Worm (Caenorhabditis elegans): ENCODE measurements around the gene fbxa-148.

The fbxa-148 gene

ce11 chrV:16966636-16967035 is 27.8 kb downstream of the fbxa-148 start, which contains the start of gene fbxa-90:
fbxa-90 (plus strand) TSS chrV:16966814.
- TF ChIP-seq dve-1 (tag; optimal IDR thresholded peaks at IDR 0.05) (no peak), pha-2 (tag; optimal IDR thresholded peaks at IDR 0.05) (no peak)

- TF ChIP-seq hlh-8 (tag; optimal IDR thresholded peaks at IDR 0.05) (no peak), K09A11.1 (tag; optimal IDR thresholded peaks at IDR 0.05; ENCODE audit: insufficient read depth) (no peak), npax-4 (tag; optimal IDR thresholded peaks at IDR 0.05) (no peak), dmd-4 (tag; optimal IDR thresholded peaks at IDR 0.05; ENCODE audit: borderline replicate concordance) (no peak), tbx-2 (tag; optimal IDR thresholded peaks at IDR 0.05) (no peak), hlh-30 (tag; optimal IDR thresholded peaks at IDR 0.05; ENCODE audit: insufficient read depth) (no peak), hlh-15 (tag; optimal IDR thresholded peaks at IDR 0.05) (no peak), fkh-10 (GFP tag; optimal IDR thresholded peaks at IDR 0.05) (no peak), sox-2 (GFP tag; IDR thresholded peaks at IDR 0.05) (no peak), ztf-16 (tag; optimal IDR thresholded peaks at IDR 0.05) (no peak)
Observed at ce11 chrV:16972134-16972533, 33.3 kb downstream of the fbxa-148 start, which contains the start of gene srh-119. srh-119 (plus strand) TSS chrV:16972434.

- no peak for TF ChIP-seq pha-2 (tag; optimal IDR thresholded peaks at IDR 0.05)
- no peak for TF ChIP-seq sdc-2 (tag; optimal IDR thresholded peaks at IDR 0.05)
- no peak for TF ChIP-seq nfya-1 (tag; optimal IDR thresholded peaks at IDR 0.05)
- no peak for TF ChIP-seq tbx-2 (tag; optimal IDR thresholded peaks at IDR 0.05)
- TF ChIP-seq pha-4 (tag; optimal IDR thresholded peaks at IDR 0.05), result no peak
- no peak for TF ChIP-seq lin-11 (tag; optimal IDR thresholded peaks at IDR 0.05)
- TF ChIP-seq mec-3 (tag; optimal IDR thresholded peaks at IDR 0.05; ENCODE audit: borderline replicate concordance), result no peak
- no peak for TF ChIP-seq che-1 (tag; optimal IDR thresholded peaks at IDR 0.05)
- TF ChIP-seq sox-4 (tag; optimal IDR thresholded peaks at IDR 0.05), result no peak
- no peak for TF ChIP-seq K09A11.1 (tag; optimal IDR thresholded peaks at IDR 0.05; ENCODE audit: insufficient read depth)
- no peak for TF ChIP-seq ceh-9 (tag; optimal IDR thresholded peaks at IDR 0.05)
- no peak for TF ChIP-seq ceh-34 (tag; optimal IDR thresholded peaks at IDR 0.05)
Observed at ce11 chrV:16973338-16973737, 34.5 kb downstream of the fbxa-148 start.

- TF ChIP-seq eyg-1 (tag; optimal IDR thresholded peaks at IDR 0.05), result no peak
- no peak for TF ChIP-seq elt-4 (tag; optimal IDR thresholded peaks at IDR 0.05)
- no peak for TF ChIP-seq ztf-16 (tag; optimal IDR thresholded peaks at IDR 0.05)
- TF ChIP-seq hlh-30 (tag; optimal IDR thresholded peaks at IDR 0.05; ENCODE audit: insufficient read depth), result no peak
- TF ChIP-seq ceh-6 (GFP tag; optimal IDR thresholded peaks at IDR 0.05), result no peak
- TF ChIP-seq unc-55 (GFP tag; optimal IDR thresholded peaks at IDR 0.05), result no peak
- no peak for TF ChIP-seq sdc-2 (tag; optimal IDR thresholded peaks at IDR 0.05)
- no peak for TF ChIP-seq pqm-1 (tag; optimal IDR thresholded peaks at IDR 0.05)
- TF ChIP-seq hlh-15 (tag; optimal IDR thresholded peaks at IDR 0.05), result no peak
- no peak for TF ChIP-seq che-1 (tag; optimal IDR thresholded peaks at IDR 0.05)
- TF ChIP-seq lim-6 (tag; optimal IDR thresholded peaks at IDR 0.05), result no peak
- no peak for TF ChIP-seq ceh-30 (tag; optimal IDR thresholded peaks at IDR 0.05)
- TF ChIP-seq dve-1 (tag; optimal IDR thresholded peaks at IDR 0.05), result no peak
- no peak for TF ChIP-seq ceh-9 (tag; optimal IDR thresholded peaks at IDR 0.05)
- no peak for TF ChIP-seq pat-9 (tag; optimal IDR thresholded peaks at IDR 0.05)
- no peak for TF ChIP-seq elt-2 (tag; optimal IDR thresholded peaks at IDR 0.05)
- no peak for TF ChIP-seq lin-11 (tag; optimal IDR thresholded peaks at IDR 0.05)
Observed at ce11 chrV:16974919-16975318, 36.1 kb downstream of the fbxa-148 start, which contains the start of gene srx-54. srx-54 (plus strand) TSS chrV:16975219.

ce11 chrV:16980368-16980767 is 41.5 kb downstream of the fbxa-148 start, which contains the start of gene srz-54:
srz-54 (plus strand) TSS chrV:16980668.
- TF ChIP-seq npax-4 (tag; optimal IDR thresholded peaks at IDR 0.05) (no peak), elt-2 (tag; optimal IDR thresholded peaks at IDR 0.05) (no peak)

ce11 chrV:16987035-16987434 is 48.2 kb downstream of the fbxa-148 start, which contains the start of gene Y102A5C.40:
Y102A5C.40 (minus strand) TSS chrV:16987135.
- no peak for TF ChIP-seq rnt-1 (tag; optimal IDR thresholded peaks at IDR 0.05)
- TF ChIP-seq tbx-2 (tag; optimal IDR thresholded peaks at IDR 0.05), result no peak
- TF ChIP-seq sox-4 (tag; optimal IDR thresholded peaks at IDR 0.05), result no peak
- no peak for TF ChIP-seq elt-4 (tag; optimal IDR thresholded peaks at IDR 0.05)
- TF ChIP-seq ref-2 (tag; optimal IDR thresholded peaks at IDR 0.05), result no peak
- no peak for TF ChIP-seq tbx-7 (tag; optimal IDR thresholded peaks at IDR 0.05)
